Worm (Caenorhabditis elegans) whole organism, young adult: ENCODE data around the gene D1054.1.

ENCODE experiments used
- B0035.1 ChIP-seq: sonication (generic microtip); optimal IDR thresholded peaks from 2 replicates; lab custom pipeline; 2016; ENCODE audit warnings: missing genetic modification characterization, mild to moderate bottlenecking, missing compliant biosample characterization, missing genotype, missing genetic modification reagents
- B0261.1 ChIP-seq: sonication (generic microtip); optimal IDR thresholded peaks from 2 replicates; lab custom pipeline; 2016; ENCODE audit warnings: mild to moderate bottlenecking, missing genetic modification characterization, moderate library complexity, missing compliant biosample characterization
- C17E4.6 ChIP-seq: fragments of 200-800 bp; sonication (Bioruptor generic); IDR thresholded peaks from 2 replicates; pipeline ENCODE4 v1.3.6; 2022; ENCODE audit warnings: missing genetic modification reagents, missing genetic modification characterization, missing compliant biosample characterization
- F10E7.11 ChIP-seq: sonication (generic microtip); optimal IDR thresholded peaks from 2 replicates; lab custom pipeline; 2017; ENCODE audit warnings: mild to moderate bottlenecking, missing genetic modification characterization, moderate library complexity, missing compliant biosample characterization
- F39B2.1 ChIP-seq: fragments of 200-800 bp; sonication (Bioruptor generic); IDR thresholded peaks from 2 replicates; pipeline ENCODE4 v1.3.6; 2022; ENCODE audit warnings: missing genetic modification reagents, missing genetic modification characterization, missing compliant biosample characterization
- F49E8.2 ChIP-seq: sonication (generic microtip); optimal IDR thresholded peaks from 3 replicates; lab custom pipeline; 2017; ENCODE audit warnings: missing genetic modification characterization, mild to moderate bottlenecking, missing compliant biosample characterization, antibody characterized with exemption, moderate library complexity; ENCODE audit not compliant: insufficient read depth
- F52B5.7 ChIP-seq: sonication (generic microtip); optimal IDR thresholded peaks from 2 replicates; lab custom pipeline; 2016; ENCODE audit warnings: mild to moderate bottlenecking, missing genetic modification characterization, missing compliant biosample characterization
- F57C9.4 ChIP-seq: sonication (generic microtip); optimal IDR thresholded peaks from 2 replicates; lab custom pipeline; 2017; ENCODE audit warnings: mild to moderate bottlenecking, missing genetic modification characterization, missing compliant biosample characterization
- T07F8.4 ChIP-seq: sonication (generic microtip); optimal IDR thresholded peaks from 2 replicates; lab custom pipeline; 2016; ENCODE audit warnings: mild to moderate bottlenecking, missing genetic modification characterization, moderate library complexity, missing compliant biosample characterization
- Y53F4B.3 ChIP-seq: fragments of 200-800 bp; sonication (Bioruptor generic); IDR thresholded peaks from 2 replicates; pipeline ENCODE4 v1.3.6; 2022; ENCODE audit warnings: missing genetic modification reagents, missing genetic modification characterization, missing compliant biosample characterization
- Y56A3A.18 ChIP-seq: fragments of 200-800 bp; sonication (Bioruptor generic); IDR thresholded peaks from 2 replicates; pipeline ENCODE4 v1.3.6; 2022; ENCODE audit warnings: missing genetic modification reagents, missing genetic modification characterization, missing compliant biosample characterization
- ceh-27 ChIP-seq: fragments of 200-800 bp; sonication (Bioruptor generic); optimal IDR thresholded peaks from 2 replicates; lab custom pipeline; 2018; ENCODE audit warnings: mild to moderate bottlenecking, missing genetic modification characterization, moderate library complexity, missing compliant biosample characterization
- chd-7 ChIP-seq: sonication (generic microtip); optimal IDR thresholded peaks from 2 replicates; lab custom pipeline; 2016; ENCODE audit warnings: mild to moderate bottlenecking, missing genetic modification characterization, moderate library complexity, missing compliant biosample characterization
- ekl-4 ChIP-seq: fragments of 200-800 bp; sonication (Bioruptor generic); IDR thresholded peaks from 2 replicates; pipeline ENCODE4 v1.3.6; 2022; ENCODE audit warnings: missing genetic modification reagents, missing genetic modification characterization, missing compliant biosample characterization
- gei-17 ChIP-seq: fragments of 200-800 bp; sonication (Bioruptor generic); optimal IDR thresholded peaks from 2 replicates; lab custom pipeline; 2018; ENCODE audit warnings: mild to moderate bottlenecking, missing genetic modification characterization, missing compliant biosample characterization
- hrde-1 ChIP-seq: sonication (generic microtip); optimal IDR thresholded peaks from 2 replicates; lab custom pipeline; 2016; ENCODE audit warnings: missing genetic modification characterization, mild to moderate bottlenecking, missing compliant biosample characterization, moderate library complexity, missing genotype, missing genetic modification reagents, borderline replicate concordance
- hsf-1 ChIP-seq: fragments of 200-800 bp; sonication (Bioruptor generic); IDR thresholded peaks from 2 replicates; pipeline ENCODE4 v1.3.6; 2022; ENCODE audit warnings: missing genetic modification reagents, missing genetic modification characterization, missing compliant biosample characterization
- let-526 ChIP-seq: fragments of 200-800 bp; sonication (Bioruptor generic); IDR thresholded peaks from 2 replicates; pipeline ENCODE4 v1.3.6; 2022; ENCODE audit warnings: missing genetic modification reagents, missing genetic modification characterization, missing compliant biosample characterization
- lin-40 ChIP-seq: sonication (generic microtip); optimal IDR thresholded peaks from 2 replicates; lab custom pipeline; 2016; ENCODE audit warnings: missing genetic modification characterization, mild to moderate bottlenecking, missing compliant biosample characterization, missing genotype, missing genetic modification reagents
- lsl-1 ChIP-seq: fragments of 200-800 bp; sonication (Bioruptor generic); optimal IDR thresholded peaks from 2 replicates; lab custom pipeline; 2018; ENCODE audit warnings: mild to moderate bottlenecking, missing genetic modification characterization, moderate library complexity, missing compliant biosample characterization
- madf-10 ChIP-seq: sonication (generic microtip); optimal IDR thresholded peaks from 2 replicates; lab custom pipeline; 2016; ENCODE audit warnings: mild to moderate bottlenecking, missing genetic modification characterization, missing compliant biosample characterization
- madf-6 ChIP-seq: fragments of 200-800 bp; sonication (Bioruptor generic); IDR thresholded peaks from 2 replicates; pipeline ENCODE4 v1.3.6; 2022; ENCODE audit warnings: missing genetic modification reagents, missing genetic modification characterization, missing compliant biosample characterization
- mel-28 ChIP-seq: sonication (generic microtip); optimal IDR thresholded peaks from 2 replicates; lab custom pipeline; 2016; ENCODE audit warnings: borderline replicate concordance, mild to moderate bottlenecking, missing genetic modification characterization, missing compliant biosample characterization
- nfyb-1 ChIP-seq: fragments of 200-800 bp; sonication (Bioruptor generic); IDR thresholded peaks from 2 replicates; pipeline ENCODE4 v1.3.6; 2022; ENCODE audit warnings: missing genetic modification reagents, missing genetic modification characterization, missing compliant biosample characterization
- nhr-120 ChIP-seq: fragments of 200-800 bp; sonication (Bioruptor generic); IDR thresholded peaks from 2 replicates; pipeline ENCODE4 v1.3.6; 2022; ENCODE audit warnings: missing genetic modification characterization, missing compliant biosample characterization
- nhr-27 ChIP-seq: fragments of 200-800 bp; sonication (Bioruptor generic); optimal IDR thresholded peaks from 2 replicates; lab custom pipeline; 2018; ENCODE audit warnings: mild to moderate bottlenecking, missing genetic modification characterization, moderate library complexity, missing compliant biosample characterization
- pha-4 ChIP-seq: fragments of 150-350 bp; sonication (generic microtip); optimal IDR thresholded peaks from 2 replicates; lab custom pipeline; 2014; ENCODE audit warnings: missing biosample characterization, missing genetic modification reagents, missing genetic modification characterization
- rcor-1 ChIP-seq: fragments of 200-800 bp; sonication (Bioruptor generic); IDR thresholded peaks from 2 replicates; pipeline ENCODE4 v1.3.6; 2022; ENCODE audit warnings: missing genetic modification reagents, missing genetic modification characterization, missing compliant biosample characterization
- sdz-38 ChIP-seq: sonication (generic microtip); optimal IDR thresholded peaks from 2 replicates; lab custom pipeline; 2016; ENCODE audit warnings: missing genotype, missing genetic modification characterization, missing compliant biosample characterization
- sea-2 ChIP-seq: fragments of 200-800 bp; sonication (Bioruptor generic); IDR thresholded peaks from 2 replicates; pipeline ENCODE4 v1.3.6; 2022; ENCODE audit warnings: missing genetic modification characterization, missing compliant biosample characterization
- snpc-1.1 ChIP-seq: sonication (generic microtip); optimal IDR thresholded peaks from 2 replicates; lab custom pipeline; 2017; ENCODE audit warnings: missing genetic modification characterization, mild to moderate bottlenecking, missing compliant biosample characterization, antibody characterized with exemption, moderate library complexity, missing genotype, missing genetic modification reagents; ENCODE audit not compliant: insufficient read depth
- snpc-4 ChIP-seq, 5 experiments: fragments of 150-350 bp in 1 of 5; sonication (generic microtip) in 4 of 5; optimal IDR thresholded peaks; 2 replicates each; lab custom pipeline; 2014 to 2018; ENCODE audit warnings: missing genetic modification characterization in 5 of 5, missing biosample characterization in 3 of 5, antibody characterized with exemption in 2 of 5, mild to moderate bottlenecking in 2 of 5, missing compliant biosample characterization in 2 of 5, missing genotype in 2 of 5, moderate library complexity in 2 of 5, missing genetic modification reagents in 1 of 5
- sptf-2 ChIP-seq: fragments of 200-800 bp; sonication (Bioruptor generic); optimal IDR thresholded peaks from 2 replicates; lab custom pipeline; 2018; ENCODE audit warnings: mild to moderate bottlenecking, missing genetic modification characterization, missing compliant biosample characterization
- unc-130 ChIP-seq: sonication (generic microtip); optimal IDR thresholded peaks from 2 replicates; lab custom pipeline; 2016; ENCODE audit warnings: missing genetic modification reagents, missing genetic modification characterization, missing compliant biosample characterization
- ztf-22 ChIP-seq: fragments of 200-800 bp; sonication (Bioruptor generic); optimal IDR thresholded peaks from 2 replicates; lab custom pipeline; 2018; ENCODE audit warnings: mild to moderate bottlenecking, missing genetic modification characterization, moderate library complexity, missing compliant biosample characterization
- ztf-25 ChIP-seq: fragments of 200-800 bp; sonication (Bioruptor generic); IDR thresholded peaks from 2 replicates; pipeline ENCODE4 v1.3.6; 2022; ENCODE audit warnings: missing genetic modification reagents, missing genetic modification characterization, missing compliant biosample characterization

The D1054.1 gene

DNA sequence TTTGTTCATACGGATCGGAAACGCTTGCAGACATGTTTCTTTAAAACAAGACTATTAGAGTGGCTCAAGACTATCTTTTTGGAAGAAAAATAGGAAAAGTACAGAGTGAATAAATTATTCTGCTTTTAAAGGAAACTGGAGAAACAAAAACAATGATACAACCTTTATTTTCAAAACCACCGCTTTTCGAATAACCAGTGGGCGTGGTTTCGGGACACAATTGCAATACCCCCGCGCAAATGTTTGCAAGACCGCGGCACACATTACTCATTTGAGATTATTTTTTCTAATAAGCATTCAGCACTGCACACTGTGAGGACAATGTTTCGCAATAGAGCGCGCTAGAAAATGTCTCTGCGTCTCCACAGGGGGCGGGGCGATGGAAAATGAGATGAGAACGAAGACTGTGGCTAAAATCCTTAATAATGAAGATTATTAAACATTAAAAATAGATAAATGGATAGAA lies 37.9 kb upstream of the D1054.1 start, which contains the start of gene plrg-1 (continued):
- TF ChIP-seq F39B2.1 (GFP tag; lab: Robert Waterston, UW) = no peak
- TF ChIP-seq nhr-120 (GFP tag; lab: Robert Waterston, UW) = no peak
- 0 out of 2 replicates have a peak, but pooled peaks have one; percentile 73 for TF ChIP-seq ztf-25 (GFP tag; lab: Robert Waterston, UW)
- TF ChIP-seq C17E4.6 (GFP tag; lab: Robert Waterston, UW) = peak; percentile 19; the same call in 1 of the 2 replicates
- peak; percentile 35 for TF ChIP-seq snpc-4 (GFP tag; optimal IDR thresholded peaks at IDR 0.05; lab: Kevin White, UChicago)
- TF ChIP-seq snpc-4 (tag; optimal IDR thresholded peaks at IDR 0.05; lab: Kevin White, UChicago) = peak; percentile 35 to 72 (median 70)
- TF ChIP-seq lin-40 (tag; lab: Kevin White, UChicago) = peak; percentile 84
- peak; percentile 58 for TF ChIP-seq F52B5.7 (tag; lab: Kevin White, UChicago)
- TF ChIP-seq sptf-2 (GFP tag; lab: Kevin White, UChicago) = no peak
- TF ChIP-seq hsf-1 (GFP tag; lab: Robert Waterston, UW) = peak; percentile 78
- TF ChIP-seq sdz-38 (tag; lab: Kevin White, UChicago) = no peak
- peak; percentile 93 for TF ChIP-seq rcor-1
- TF ChIP-seq lsl-1 = peak; percentile 74
- TF ChIP-seq ceh-27 (GFP tag; lab: Kevin White, UChicago) = peak; percentile 92
- peak; percentile 58 for TF ChIP-seq unc-130 (GFP tag; lab: Kevin White, UChicago)
- no peak for TF ChIP-seq F10E7.11 (tag; lab: Kevin White, UChicago)
- no peak for TF ChIP-seq sea-2 (GFP tag; lab: Robert Waterston, UW)
- TF ChIP-seq pha-4 (tag; lab: Kevin White, UChicago) = no peak
- TF ChIP-seq mel-28 (tag; lab: Kevin White, UChicago) = peak; percentile 32
- TF ChIP-seq let-526 (GFP tag; lab: Robert Waterston, UW) = no peak
- TF ChIP-seq chd-7 (tag; lab: Kevin White, UChicago) = peak; percentile 74
- TF ChIP-seq snpc-1.1 = peak; percentile 51
- TF ChIP-seq ztf-22 (GFP tag; lab: Kevin White, UChicago) = no peak
- TF ChIP-seq B0035.1 (tag; lab: Kevin White, UChicago) = no peak
- TF ChIP-seq F57C9.4 (tag; lab: Kevin White, UChicago) = no peak
- peak; percentile 94 for TF ChIP-seq ekl-4 (GFP tag; lab: Robert Waterston, UW)
- peak; percentile 68 for TF ChIP-seq F49E8.2 (tag; lab: Kevin White, UChicago)
- TF ChIP-seq T07F8.4 (tag; lab: Kevin White, UChicago) = peak; percentile 62
- no peak for TF ChIP-seq B0261.1 (tag; lab: Kevin White, UChicago)
- TF ChIP-seq Y53F4B.3 (GFP tag; lab: Robert Waterston, UW) = 0 out of 2 replicates have a peak, but pooled peaks have one; percentile 48
- TF ChIP-seq gei-17 (GFP tag; lab: Kevin White, UChicago) = peak; percentile 51

DNA sequence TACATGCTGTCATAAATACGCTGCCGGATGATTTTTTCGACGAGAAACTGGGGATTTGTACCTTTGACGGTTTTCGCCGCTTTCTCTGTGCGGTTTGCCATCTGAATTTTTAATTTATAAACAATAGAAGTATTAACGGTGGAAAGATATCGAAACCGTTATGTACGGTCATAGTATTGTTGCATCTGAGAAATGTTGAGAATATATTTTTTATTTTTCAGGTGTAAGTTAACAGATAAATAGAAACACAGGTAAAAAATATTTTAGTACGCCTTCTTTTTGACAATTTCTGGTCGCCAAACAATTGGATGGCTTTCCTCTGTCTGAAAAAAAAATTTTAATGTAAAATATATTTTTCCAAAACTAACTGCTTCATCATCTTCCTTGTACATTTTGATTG lies 35.9 kb upstream of the D1054.1 start, which contains the start of gene prp-38:
Gene prp-38 (minus strand): TSS at position 101 of the 400 bp plus-strand sequence.
- TF ChIP-seq madf-6 (GFP tag; lab: Robert Waterston, UW) (0 out of 2 replicates have a peak, but pooled peaks have one; percentile 32), nhr-27 (tag; lab: Kevin White, UChicago) (no peak), hrde-1 (tag; lab: Kevin White, UChicago) (no peak), madf-10 (tag; lab: Kevin White, UChicago) (no peak), Y56A3A.18 (GFP tag; lab: Robert Waterston, UW) (no peak), nfyb-1 (GFP tag; lab: Robert Waterston, UW) (no peak)
